Worm (Caenorhabditis elegans): ENCODE results near the gene nol-9.

DNA sequence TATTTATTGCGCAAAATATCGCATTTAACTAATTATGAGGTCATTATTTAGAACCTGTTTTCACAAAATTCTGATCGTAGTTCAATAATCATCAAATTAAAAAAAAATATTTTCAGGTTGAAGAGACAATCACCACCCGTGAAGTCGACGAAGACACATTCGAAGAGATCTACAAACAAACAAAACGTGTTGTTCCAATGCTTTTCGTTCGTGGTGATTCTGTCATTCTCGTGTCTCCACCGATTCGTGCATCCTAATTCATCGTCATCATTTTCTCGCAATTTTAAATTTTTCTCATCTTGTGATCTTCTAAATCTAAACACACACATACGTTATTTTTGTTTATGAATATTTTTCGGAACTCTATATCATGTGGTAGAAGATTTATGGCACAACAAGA, 33.5 kb upstream of the nol-9 start:
- no peak for TF ChIP-seq ama-1 (optimal IDR thresholded peaks at IDR 0.05)
- TF ChIP-seq ref-2 (tag; optimal IDR thresholded peaks at IDR 0.05): no peak
- TF ChIP-seq ceh-9 (tag; optimal IDR thresholded peaks at IDR 0.05): no peak
- no peak for TF ChIP-seq hlh-15 (tag; optimal IDR thresholded peaks at IDR 0.05)
- no peak for TF ChIP-seq unc-42 (tag; optimal IDR thresholded peaks at IDR 0.05)
- TF ChIP-seq zip-5 (tag; optimal IDR thresholded peaks at IDR 0.05): no peak

All from whole organism, late embryonic.